Fruit fly (Drosophila melanogaster) whole organism, prepupa: ENCODE data around the gene Fkbp39.

Experiments
- Blimp-1 ChIP-seq: fragments of 200-800 bp; sonication (Bioruptor generic); optimal IDR thresholded peaks from 3 replicates; lab custom pipeline; 2017; ENCODE audit warnings: missing biosample characterization, missing genetic modification characterization, mild to moderate bottlenecking, moderate library complexity, missing genetic modification reagents
- CG10669 ChIP-seq: fragments of 200-800 bp; sonication (Bioruptor generic); optimal IDR thresholded peaks from 3 replicates; lab custom pipeline; 2018; ENCODE audit warnings: missing biosample characterization, mild to moderate bottlenecking, missing genetic modification characterization, moderate library complexity
- CG11294 ChIP-seq: fragments of 200-800 bp; sonication (Bioruptor generic); IDR thresholded peaks from 2 replicates; pipeline ENCODE4 v1.3.6; 2022; ENCODE audit warnings: missing biosample characterization, missing genetic modification characterization
- CG11762 ChIP-seq: fragments of 200-800 bp; sonication (Bioruptor generic); optimal IDR thresholded peaks from 3 replicates; lab custom pipeline; 2016; ENCODE audit warnings: missing biosample characterization, missing genetic modification characterization; ENCODE audit not compliant: insufficient read depth
- CG3032 ChIP-seq: fragments of 200-800 bp; optimal IDR thresholded peaks from 2 replicates; lab custom pipeline; 2019; ENCODE audit warnings: missing biosample characterization, mild to moderate bottlenecking, missing genetic modification characterization, moderate library complexity
- CG31627 ChIP-seq: fragments of 200-800 bp; sonication (Bioruptor generic); optimal IDR thresholded peaks from 3 replicates; lab custom pipeline; 2016; ENCODE audit warnings: missing biosample characterization, missing genetic modification characterization
- CG32006 ChIP-seq: fragments of 200-800 bp; sonication (Bioruptor generic); optimal IDR thresholded peaks from 3 replicates; lab custom pipeline; 2017; ENCODE audit warnings: missing biosample characterization, mild to moderate bottlenecking, missing genetic modification characterization
- CG34406 ChIP-seq: fragments of 200-800 bp; sonication (Bioruptor generic); optimal IDR thresholded peaks from 3 replicates; lab custom pipeline; 2016; ENCODE audit warnings: missing biosample characterization, missing genetic modification characterization
- CG6276 ChIP-seq: fragments of 200-800 bp; sonication (Bioruptor generic); optimal IDR thresholded peaks from 2 replicates; lab custom pipeline; 2017; ENCODE audit warnings: missing biosample characterization, mild to moderate bottlenecking, missing genetic modification characterization
- CG6792 ChIP-seq: fragments of 200-800 bp; sonication (Bioruptor generic); optimal IDR thresholded peaks from 3 replicates; lab custom pipeline; 2016; ENCODE audit warnings: missing biosample characterization, missing genetic modification characterization
- CG6854 ChIP-seq: fragments of 200-800 bp; sonication (Bioruptor generic); optimal IDR thresholded peaks from 2 replicates; lab custom pipeline; 2017; ENCODE audit warnings: missing biosample characterization, mild to moderate bottlenecking, missing genetic modification characterization
- CG7368 ChIP-seq: fragments of 200-800 bp; sonication (Bioruptor generic); optimal IDR thresholded peaks from 3 replicates; lab custom pipeline; 2016; ENCODE audit warnings: missing biosample characterization, missing genetic modification characterization
- CG8319 ChIP-seq: fragments of 200-800 bp; sonication (Bioruptor generic); optimal IDR thresholded peaks from 3 replicates; lab custom pipeline; 2016; ENCODE audit warnings: missing biosample characterization, missing genetic modification characterization
- CG8632 ChIP-seq: fragments of 200-800 bp; sonication (Bioruptor generic); optimal IDR thresholded peaks from 3 replicates; lab custom pipeline; 2016; ENCODE audit warnings: missing biosample characterization, missing genetic modification characterization
- CG9139 ChIP-seq: fragments of 200-800 bp; sonication (Bioruptor generic); optimal IDR thresholded peaks from 3 replicates; lab custom pipeline; 2017; ENCODE audit warnings: missing biosample characterization, mild to moderate bottlenecking, missing genetic modification characterization
- Ets96B ChIP-seq: fragments of 200-800 bp; optimal IDR thresholded peaks from 2 replicates; lab custom pipeline; 2019; ENCODE audit warnings: missing biosample characterization, mild to moderate bottlenecking, missing genetic modification characterization, moderate library complexity
- Gug ChIP-seq: fragments of 200-800 bp; sonication (Bioruptor generic); IDR thresholded peaks from 2 replicates; pipeline ENCODE4 v1.3.6; 2022; ENCODE audit warnings: missing biosample characterization, missing genetic modification characterization
- Hr39 ChIP-seq: fragments of 200-800 bp; sonication (Bioruptor generic); optimal IDR thresholded peaks from 2 replicates; lab custom pipeline; 2016; ENCODE audit warnings: missing biosample characterization, missing genetic modification characterization
- Lpt ChIP-seq: fragments of 200-800 bp; sonication (Bioruptor generic); optimal IDR thresholded peaks from 3 replicates; lab custom pipeline; 2016; ENCODE audit warnings: missing biosample characterization, missing genetic modification characterization
- Met ChIP-seq: fragments of 200-800 bp; sonication (Bioruptor generic); optimal IDR thresholded peaks from 3 replicates; lab custom pipeline; 2016; ENCODE audit warnings: missing biosample characterization, missing genetic modification characterization
- OdsH ChIP-seq: fragments of 200-800 bp; sonication (Bioruptor generic); optimal IDR thresholded peaks from 3 replicates; lab custom pipeline; 2016; ENCODE audit warnings: missing biosample characterization, missing genetic modification characterization
- Sox102F ChIP-seq: fragments of 200-800 bp; sonication (Bioruptor generic); optimal IDR thresholded peaks from 2 replicates; lab custom pipeline; 2016; ENCODE audit warnings: missing biosample characterization, mild to moderate bottlenecking, missing genetic modification characterization
- Sox15 ChIP-seq: fragments of 200-800 bp; sonication (Bioruptor generic); optimal IDR thresholded peaks from 3 replicates; lab custom pipeline; 2016; ENCODE audit warnings: missing biosample characterization, missing genetic modification characterization
- achi ChIP-seq: fragments of 200-800 bp; sonication (Bioruptor generic); optimal IDR thresholded peaks from 3 replicates; lab custom pipeline; 2016; ENCODE audit warnings: missing biosample characterization, missing genetic modification characterization
- acj6 ChIP-seq: fragments of 200-800 bp; sonication (Bioruptor generic); optimal IDR thresholded peaks from 3 replicates; lab custom pipeline; 2016; ENCODE audit warnings: missing biosample characterization, missing genetic modification characterization
- eg ChIP-seq: fragments of 200-800 bp; sonication (Bioruptor generic); IDR thresholded peaks from 3 replicates; pipeline ENCODE4 v1.3.6; 2022; ENCODE audit warnings: missing biosample characterization, missing genetic modification characterization
- esn ChIP-seq: fragments of 200-800 bp; sonication (Bioruptor generic); optimal IDR thresholded peaks from 2 replicates; lab custom pipeline; 2016; ENCODE audit warnings: missing biosample characterization, mild to moderate bottlenecking, missing genetic modification characterization, moderate library complexity
- fd85E ChIP-seq: fragments of 200-800 bp; sonication (Bioruptor generic); optimal IDR thresholded peaks from 3 replicates; lab custom pipeline; 2016; ENCODE audit warnings: missing biosample characterization, missing genetic modification characterization
- lz ChIP-seq: fragments of 200-800 bp; sonication (Bioruptor generic); optimal IDR thresholded peaks from 3 replicates; lab custom pipeline; 2016; ENCODE audit warnings: missing biosample characterization, missing genetic modification characterization
- net ChIP-seq: fragments of 200-800 bp; sonication (Bioruptor generic); optimal IDR thresholded peaks from 3 replicates; lab custom pipeline; 2016; ENCODE audit warnings: missing biosample characterization, missing genetic modification characterization
- pdm3 ChIP-seq: fragments of 200-800 bp; sonication (Bioruptor generic); optimal IDR thresholded peaks from 3 replicates; lab custom pipeline; 2016; ENCODE audit warnings: missing biosample characterization, missing genetic modification characterization
- salr ChIP-seq, 2 experiments: fragments of 200-800 bp; sonication (Bioruptor generic); optimal IDR thresholded peaks; 3 replicates each; lab custom pipeline; 2016 to 2018; ENCODE audit warnings: missing biosample characterization in 2 of 2, missing genetic modification characterization in 2 of 2, mild to moderate bottlenecking in 1 of 2
- spab ChIP-seq: fragments of 200-800 bp; sonication (Bioruptor generic); optimal IDR thresholded peaks from 2 replicates; lab custom pipeline; 2017; ENCODE audit warnings: missing biosample characterization, mild to moderate bottlenecking, missing genetic modification characterization, missing genetic modification reagents
- ss ChIP-seq, 2 experiments: fragments of 200-800 bp; sonication (Bioruptor generic); optimal IDR thresholded peaks; 2 replicates in 1 of 2; 3 replicates in 1 of 2; lab custom pipeline; 2017 to 2018; ENCODE audit warnings: mild to moderate bottlenecking in 2 of 2, missing biosample characterization in 2 of 2, missing genetic modification characterization in 2 of 2, moderate library complexity in 1 of 2
- svp ChIP-seq: fragments of 200-800 bp; sonication (Bioruptor generic); peaks from one replicate; lab custom pipeline; 2016; ENCODE audit warnings: missing biosample characterization, missing genetic modification characterization
- topi ChIP-seq: fragments of 200-800 bp; sonication (Bioruptor generic); optimal IDR thresholded peaks from 3 replicates; lab custom pipeline; 2016; ENCODE audit warnings: missing biosample characterization, missing genetic modification characterization
- vri ChIP-seq: fragments of 200-800 bp; sonication (Bioruptor generic); optimal IDR thresholded peaks from 3 replicates; lab custom pipeline; 2016; ENCODE audit warnings: missing biosample characterization, mild to moderate bottlenecking, missing genetic modification characterization

Fkbp39 gene

dm6 chr3R:15309924-15310323, 23.0 kb downstream of the Fkbp39 start, which contains the start of gene Tm2:
Gene Tm2, plus strand, starts transcription at chr3R:15310193.
- TF ChIP-seq vri (GFP tag; lab: Kevin White, UChicago) (no peak), CG11294 (no peak), ss (GFP tag; optimal IDR thresholded peaks at IDR 0.05; lab: Kevin White, UChicago) (no peak), svp (GFP tag; lab: Kevin White, UChicago) (no peak), spab (GFP tag; lab: Kevin White, UChicago) (no peak), Lpt (GFP tag; lab: Kevin White, UChicago) (no peak)
- TF ChIP-seq, all 60 proteins: peak for 0

- TF ChIP-seq Sox15 (GFP tag; lab: Kevin White, UChicago): no peak
- TF ChIP-seq OdsH (GFP tag; lab: Kevin White, UChicago): no peak
- no peak for TF ChIP-seq lz (GFP tag; lab: Kevin White, UChicago)
- no peak for TF ChIP-seq fd85E (GFP tag; lab: Kevin White, UChicago)
- no peak for TF ChIP-seq Ets96B (tag; lab: Kevin White, UChicago)
- TF ChIP-seq svp (GFP tag; lab: Kevin White, UChicago): no peak
- TF ChIP-seq ss (GFP tag; optimal IDR thresholded peaks at IDR 0.05; lab: Kevin White, UChicago): no peak
- TF ChIP-seq CG8319 (GFP tag; lab: Kevin White, UChicago): no peak
- TF ChIP-seq esn (GFP tag; lab: Kevin White, UChicago): no peak
- TF ChIP-seq CG31627 (GFP tag; lab: Kevin White, UChicago): no peak
- no peak for TF ChIP-seq CG8632 (GFP tag; lab: Kevin White, UChicago)
- no peak for TF ChIP-seq CG34406 (GFP tag; lab: Kevin White, UChicago)
- TF ChIP-seq vri (GFP tag; lab: Kevin White, UChicago): no peak
- no peak for TF ChIP-seq CG9139
- TF ChIP-seq CG3032: no peak
These were observed 27.7 kb downstream of the Fkbp39 start for dm6 chr3R:15305246-15305645.

DNA sequence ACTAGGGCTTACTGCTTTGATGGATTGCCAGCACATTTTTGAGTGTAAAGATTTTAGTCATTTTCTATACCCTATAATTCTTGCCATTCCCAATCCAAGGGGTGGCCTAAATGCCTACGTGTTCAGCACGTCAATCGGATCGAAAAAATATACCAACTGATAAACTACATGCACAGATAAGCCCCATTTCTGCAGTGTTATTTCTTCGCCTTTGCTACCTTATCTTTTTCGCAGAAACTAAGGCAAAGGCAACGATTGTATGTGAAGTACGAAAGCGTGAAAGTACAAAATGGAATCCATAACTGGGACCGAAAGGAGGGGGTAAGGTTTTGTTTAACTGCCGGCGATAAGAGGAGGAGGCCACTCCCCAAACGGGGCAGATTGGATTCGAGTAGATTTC, 35.0 kb downstream of the Fkbp39 start:
- TF ChIP-seq acj6 (no peak), Sox102F (no peak), vri (GFP tag; lab: Kevin White, UChicago) (peak; percentile 83)

DNA sequence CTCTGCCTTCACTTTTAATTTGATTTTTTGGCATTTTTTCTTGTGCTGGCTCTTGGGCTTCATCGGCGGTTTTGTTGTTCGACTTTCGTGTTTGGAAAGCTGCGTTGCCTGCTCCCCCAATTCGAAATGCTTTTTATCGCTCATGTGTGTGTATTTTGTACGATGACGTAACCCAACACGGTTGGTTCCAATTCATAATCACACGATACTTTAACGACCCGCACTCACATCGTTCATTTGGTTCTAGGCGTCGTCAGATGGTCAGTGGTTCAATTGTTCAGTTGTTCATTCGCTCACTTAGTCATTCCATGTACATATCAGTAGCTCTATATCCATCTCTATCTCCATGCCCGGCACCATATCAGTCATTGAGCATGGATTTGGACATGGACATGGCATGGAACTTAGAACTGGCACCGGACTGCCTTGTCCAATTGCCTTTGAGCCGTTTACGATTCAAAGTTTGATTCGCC, 39.0 kb downstream of the Fkbp39 start:
- TF ChIP-seq Blimp-1: peak; percentile 17
- no peak for TF ChIP-seq CG31627 (GFP tag; lab: Kevin White, UChicago)
- TF ChIP-seq Hr39 (GFP tag; lab: Kevin White, UChicago): no peak
- TF ChIP-seq CG11762 (GFP tag; lab: Kevin White, UChicago): no peak
- no peak for TF ChIP-seq achi (GFP tag; lab: Kevin White, UChicago)
- no peak for TF ChIP-seq Lpt (GFP tag; lab: Kevin White, UChicago)
- peak; percentile 42 for TF ChIP-seq vri (GFP tag; lab: Kevin White, UChicago)
- TF ChIP-seq svp (GFP tag; lab: Kevin White, UChicago): no peak
- no peak for TF ChIP-seq fd85E (GFP tag; lab: Kevin White, UChicago)
- no peak for TF ChIP-seq CG32006 (GFP tag; lab: Kevin White, UChicago)
- no peak for TF ChIP-seq lz (GFP tag; lab: Kevin White, UChicago)
- TF ChIP-seq spab (GFP tag; lab: Kevin White, UChicago): no peak
- no peak for TF ChIP-seq pdm3 (GFP tag; lab: Kevin White, UChicago)
- TF ChIP-seq CG7368 (GFP tag; lab: Kevin White, UChicago): no peak
- no peak for TF ChIP-seq Gug (GFP tag; lab: Robert Waterston, UW)
- TF ChIP-seq topi (GFP tag; lab: Kevin White, UChicago): no peak

DNA sequence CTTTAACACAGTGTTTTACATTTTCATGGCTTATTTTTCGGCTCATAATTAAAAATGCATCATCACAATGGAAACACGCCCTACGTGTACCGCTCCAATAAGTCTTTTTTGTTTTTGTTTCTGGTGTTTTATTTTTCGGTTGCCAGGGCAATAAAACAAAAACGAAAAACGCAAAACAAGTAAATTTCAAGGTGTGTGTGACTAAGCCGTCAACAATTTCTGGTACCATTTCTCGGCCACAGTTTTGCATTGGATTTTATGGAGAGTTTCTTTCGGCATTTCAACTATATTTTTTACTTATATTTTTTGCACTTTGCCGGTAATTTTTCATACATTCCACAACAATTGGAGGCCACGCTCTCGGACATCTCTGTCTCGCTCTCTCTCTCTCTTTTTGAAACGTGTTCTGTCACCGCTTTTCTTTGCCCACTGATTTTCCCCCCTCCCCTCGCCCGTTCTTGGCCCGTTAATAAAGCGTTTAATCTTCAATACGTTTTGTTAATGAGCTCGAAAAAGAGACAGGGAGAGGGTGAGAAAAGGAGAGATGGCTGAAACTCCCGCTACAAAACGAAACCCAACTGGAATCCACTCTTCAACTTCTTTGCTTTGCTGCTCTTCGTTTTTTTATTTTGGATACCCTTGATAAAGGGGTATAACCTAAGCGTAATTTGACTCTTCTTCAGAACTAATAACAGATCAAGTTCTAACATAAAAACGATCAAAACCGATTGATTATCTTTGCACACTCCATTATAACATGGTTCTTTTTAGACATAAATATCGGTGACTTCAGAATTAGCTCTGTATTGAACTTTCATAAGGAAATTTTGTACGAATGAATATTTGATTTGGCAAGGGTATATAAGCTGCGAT, 39.7 kb downstream of the Fkbp39 start:
- TF ChIP-seq topi (GFP tag; lab: Kevin White, UChicago) (peak; percentile 38), CG6276 (GFP tag; lab: Kevin White, UChicago) (no peak), CG11762 (GFP tag; lab: Kevin White, UChicago) (no peak), Sox102F (peak; percentile 52), net (no peak), CG10669 (no peak), CG34406 (GFP tag; lab: Kevin White, UChicago) (peak; percentile 33), vri (GFP tag; lab: Kevin White, UChicago) (peak; percentile 48), Ets96B (tag; lab: Kevin White, UChicago) (no peak), lz (GFP tag; lab: Kevin White, UChicago) (peak; percentile 60), CG3032 (no peak), Gug (GFP tag; lab: Robert Waterston, UW) (no peak), Met (GFP tag; lab: Kevin White, UChicago) (peak; percentile 68), salr (GFP tag; optimal IDR thresholded peaks at IDR 0.05; lab: Kevin White, UChicago) (no peak), OdsH (GFP tag; lab: Kevin White, UChicago) (no peak), CG31627 (GFP tag; lab: Kevin White, UChicago) (no peak), Sox15 (GFP tag; lab: Kevin White, UChicago) (no peak), eg (GFP tag; lab: Robert Waterston, UW) (no peak), CG6854 (no peak), CG7368 (GFP tag; lab: Kevin White, UChicago) (no peak), CG8319 (GFP tag; lab: Kevin White, UChicago) (no peak), CG6792 (GFP tag; lab: Kevin White, UChicago) (peak; percentile 33), Hr39 (GFP tag; lab: Kevin White, UChicago) (no peak)
